Worm (Caenorhabditis elegans): ENCODE results near the gene srh-296.

DNA sequence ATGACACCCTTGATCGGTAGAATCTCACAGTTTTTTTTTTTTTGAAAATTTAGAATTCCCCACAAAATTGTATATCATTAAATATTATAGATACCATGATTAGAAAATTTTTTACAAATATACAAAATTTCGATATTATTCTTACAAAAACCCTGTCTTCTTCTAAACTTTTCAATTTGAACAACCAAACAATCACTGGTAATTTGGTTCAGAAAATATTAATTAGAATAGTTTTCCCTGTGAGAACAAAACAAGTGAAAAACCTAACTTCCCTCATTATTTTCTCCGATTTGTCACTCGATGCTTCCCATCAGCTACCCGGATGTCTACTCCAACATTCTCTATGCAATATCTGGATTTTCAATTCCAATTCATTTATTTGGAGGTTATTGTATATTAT is at the start of gene srh-296:
- no peak for TF ChIP-seq fos-1 (tag; optimal IDR thresholded peaks at IDR 0.05)
- TF ChIP-seq skn-1 (tag; optimal IDR thresholded peaks at IDR 0.05) = no peak
- no peak for TF ChIP-seq ztf-11 (tag; optimal IDR thresholded peaks at IDR 0.05)
- no peak for TF ChIP-seq nhr-77 (tag; optimal IDR thresholded peaks at IDR 0.05)
- no peak for TF ChIP-seq unc-55 (GFP tag; optimal IDR thresholded peaks at IDR 0.05)
- TF ChIP-seq nhr-10 (tag; optimal IDR thresholded peaks at IDR 0.05) = no peak
- TF ChIP-seq nhr-23 (tag; optimal IDR thresholded peaks at IDR 0.05) = no peak
- no peak for TF ChIP-seq dmd-4 (tag; optimal IDR thresholded peaks at IDR 0.05)
- TF ChIP-seq lin-13 (GFP tag; optimal IDR thresholded peaks at IDR 0.05) = no peak
- TF ChIP-seq ama-1 (optimal IDR thresholded peaks at IDR 0.05) = no peak
